Fruit fly (Drosophila melanogaster) whole organism, embryonic: ENCODE data around the gene Mbs.

Experiments
- ATbp ChIP-seq: fragments of 200-800 bp; sonication (Bioruptor generic); optimal IDR thresholded peaks from 2 replicates; lab custom pipeline; 2017; ENCODE audit warnings: missing biosample characterization, mild to moderate bottlenecking, missing genetic modification characterization, missing genetic modification reagents
- Aef1 ChIP-seq: fragments of 200-800 bp; sonication (Bioruptor generic); IDR thresholded peaks from 3 replicates; pipeline ENCODE4 v1.3.6; 2022; ENCODE audit warnings: missing biosample characterization, missing genetic modification characterization
- Blimp-1 ChIP-seq: fragments of 200-800 bp; sonication (Bioruptor generic); optimal IDR thresholded peaks from 3 replicates; lab custom pipeline; 2018; ENCODE audit warnings: missing biosample characterization, missing genetic modification characterization, mild to moderate bottlenecking, moderate library complexity, missing genetic modification reagents
- CG10321 ChIP-seq: fragments of 200-800 bp; sonication (Bioruptor generic); IDR thresholded peaks from 2 replicates; pipeline ENCODE4 v1.3.6; 2022; ENCODE audit warnings: missing biosample characterization, missing genetic modification characterization
- CG10431 ChIP-seq: fragments of 200-800 bp; sonication (Bioruptor generic); optimal IDR thresholded peaks from 3 replicates; lab custom pipeline; 2018; ENCODE audit warnings: missing biosample characterization, mild to moderate bottlenecking, missing genetic modification characterization
- CG11398 ChIP-seq: fragments of 200-800 bp; sonication (Bioruptor generic); optimal IDR thresholded peaks from 2 replicates; lab custom pipeline; 2016; ENCODE audit warnings: missing biosample characterization, missing genetic modification characterization
- CG13894 ChIP-seq: fragments of 200-800 bp; sonication (Bioruptor generic); optimal IDR thresholded peaks from 3 replicates; lab custom pipeline; 2018; ENCODE audit warnings: missing biosample characterization, mild to moderate bottlenecking, missing genetic modification characterization, moderate library complexity
- CG16815 ChIP-seq: fragments of 200-800 bp; sonication (Bioruptor generic); optimal IDR thresholded peaks from 3 replicates; lab custom pipeline; 2017; ENCODE audit warnings: missing biosample characterization, mild to moderate bottlenecking, missing genetic modification characterization
- CG17186 ChIP-seq: fragments of 200-800 bp; sonication (Bioruptor generic); optimal IDR thresholded peaks from 3 replicates; lab custom pipeline; 2017; ENCODE audit warnings: missing biosample characterization, missing genetic modification reagents, missing genetic modification characterization
- CG17385 ChIP-seq: fragments of 200-800 bp; sonication (Bioruptor generic); optimal IDR thresholded peaks from 3 replicates; lab custom pipeline; 2018; ENCODE audit warnings: missing biosample characterization, mild to moderate bottlenecking, missing genetic modification characterization
- CG1792 ChIP-seq: fragments of 200-800 bp; sonication (Bioruptor generic); optimal IDR thresholded peaks from 2 replicates; lab custom pipeline; 2016; ENCODE audit warnings: missing biosample characterization, missing genetic modification characterization
- CG30020 ChIP-seq: fragments of 200-800 bp; optimal IDR thresholded peaks from 2 replicates; lab custom pipeline; 2019; ENCODE audit warnings: missing biosample characterization, mild to moderate bottlenecking, missing genetic modification characterization, moderate library complexity
- CG31224 ChIP-seq: fragments of 200-800 bp; sonication (Bioruptor generic); IDR thresholded peaks from 2 replicates; pipeline ENCODE4 v1.3.6; 2022; ENCODE audit warnings: missing biosample characterization, missing genetic modification characterization
- CG32532 ChIP-seq: fragments of 200-800 bp; sonication (Bioruptor generic); IDR thresholded peaks from 2 replicates; pipeline ENCODE4 v1.3.6; 2022; ENCODE audit warnings: missing biosample characterization, missing genetic modification characterization
- CG4854 ChIP-seq: fragments of 200-800 bp; sonication (Bioruptor generic); optimal IDR thresholded peaks from 2 replicates; lab custom pipeline; 2016; ENCODE audit warnings: missing biosample characterization, missing genetic modification characterization, inconsistent platforms
- CG6689 ChIP-seq: fragments of 200-800 bp; sonication (Bioruptor generic); IDR thresholded peaks from 2 replicates; pipeline ENCODE4 v1.3.6; 2022; ENCODE audit warnings: missing biosample characterization, missing genetic modification characterization
- CG6854 ChIP-seq: fragments of 200-800 bp; sonication (Bioruptor generic); optimal IDR thresholded peaks from 3 replicates; lab custom pipeline; 2017; ENCODE audit warnings: missing biosample characterization, mild to moderate bottlenecking, missing genetic modification characterization
- CG8388 ChIP-seq: fragments of 200-800 bp; sonication (Bioruptor generic); optimal IDR thresholded peaks from 2 replicates; lab custom pipeline; 2019; ENCODE audit warnings: missing biosample characterization, mild to moderate bottlenecking, missing genetic modification characterization, moderate library complexity
- CG9817 ChIP-seq: fragments of 200-800 bp; sonication (Bioruptor generic); optimal IDR thresholded peaks from 2 replicates; lab custom pipeline; 2018; ENCODE audit warnings: missing biosample characterization, mild to moderate bottlenecking, missing genetic modification characterization, moderate library complexity
- D ChIP-seq, 2 experiments: fragments of 200-800 bp in 1 of 2; fragments of >200 bp in 1 of 2; sonication (Bioruptor generic) in 1 of 2; optimal IDR thresholded peaks; 2 replicates in 1 of 2; 3 replicates in 1 of 2; lab custom pipeline; 2017; ENCODE audit warnings: mild to moderate bottlenecking in 1 of 2, missing biosample characterization in 1 of 2, missing genetic modification characterization in 1 of 2, missing genetic modification reagents in 1 of 2
- Dip3 ChIP-seq: fragments of 200-800 bp; sonication (Bioruptor generic); optimal IDR thresholded peaks from 3 replicates; lab custom pipeline; 2016; ENCODE audit warnings: missing biosample characterization, missing genetic modification characterization
- Lpt ChIP-seq: fragments of >200 bp; optimal IDR thresholded peaks from 2 replicates; lab custom pipeline; 2018; ENCODE audit warnings: missing biosample characterization, missing genetic modification characterization
- Neu2 ChIP-seq: fragments of 200-800 bp; sonication (Bioruptor generic); optimal IDR thresholded peaks from 3 replicates; lab custom pipeline; 2016; ENCODE audit warnings: missing biosample characterization, missing genetic modification characterization, borderline replicate concordance
- NfI ChIP-seq: fragments of 200-800 bp; sonication (Bioruptor generic); optimal IDR thresholded peaks from 3 replicates; lab custom pipeline; 2018; ENCODE audit warnings: missing biosample characterization, mild to moderate bottlenecking, missing genetic modification characterization, moderate library complexity
- Ssrp ChIP-seq: fragments of 200-800 bp; sonication (Bioruptor generic); optimal IDR thresholded peaks from 2 replicates; lab custom pipeline; 2018; ENCODE audit warnings: missing biosample characterization, mild to moderate bottlenecking, missing genetic modification characterization, moderate library complexity
- ab ChIP-seq: fragments of 200-800 bp; sonication (Bioruptor generic); optimal IDR thresholded peaks from 2 replicates; lab custom pipeline; 2016; ENCODE audit warnings: missing biosample characterization, missing genetic modification characterization
- al ChIP-seq: fragments of 200-800 bp; sonication (Bioruptor generic); IDR thresholded peaks from 2 replicates; pipeline ENCODE4 v1.3.6; 2022; ENCODE audit warnings: missing biosample characterization, missing genetic modification characterization
- bsh ChIP-seq, 2 experiments: fragments of 200-800 bp; sonication (Bioruptor generic); optimal IDR thresholded peaks; 2 replicates each; lab custom pipeline; 2017 to 2018; ENCODE audit warnings: mild to moderate bottlenecking in 2 of 2, missing biosample characterization in 2 of 2, missing genetic modification characterization in 2 of 2, moderate library complexity in 1 of 2
- btn ChIP-seq: fragments of 200-800 bp; sonication (Bioruptor generic); optimal IDR thresholded peaks from 2 replicates; lab custom pipeline; 2016; ENCODE audit warnings: missing biosample characterization, missing genetic modification characterization
- cg ChIP-seq: fragments of 200-800 bp; sonication (Bioruptor generic); optimal IDR thresholded peaks from 3 replicates; lab custom pipeline; 2019; ENCODE audit warnings: missing biosample characterization, mild to moderate bottlenecking, missing genetic modification characterization, moderate library complexity
- crc ChIP-seq: fragments of 200-800 bp; sonication (Bioruptor generic); optimal IDR thresholded peaks from 2 replicates; lab custom pipeline; 2016; ENCODE audit warnings: missing biosample characterization, missing genetic modification characterization
- dmrt11E ChIP-seq: fragments of 200-800 bp; sonication (Bioruptor generic); optimal IDR thresholded peaks from 3 replicates; lab custom pipeline; 2018; ENCODE audit warnings: missing biosample characterization, mild to moderate bottlenecking, missing genetic modification characterization, moderate library complexity
- dmrt99B ChIP-seq: fragments of 200-800 bp; sonication (Bioruptor generic); optimal IDR thresholded peaks from 2 replicates; lab custom pipeline; 2018; ENCODE audit warnings: missing biosample characterization, mild to moderate bottlenecking, missing genetic modification characterization, moderate library complexity
- emc ChIP-seq: fragments of 200-800 bp; sonication (Bioruptor generic); optimal IDR thresholded peaks from 2 replicates; lab custom pipeline; 2016; ENCODE audit warnings: missing biosample characterization, missing genetic modification characterization
- fd64A ChIP-seq: fragments of 200-800 bp; sonication (Bioruptor generic); optimal IDR thresholded peaks from 3 replicates; lab custom pipeline; 2018; ENCODE audit warnings: missing biosample characterization, mild to moderate bottlenecking, missing genetic modification characterization
- gem ChIP-seq: fragments of 200-800 bp; sonication (Bioruptor generic); optimal IDR thresholded peaks from 2 replicates; lab custom pipeline; 2019; ENCODE audit warnings: missing biosample characterization, mild to moderate bottlenecking, missing genetic modification characterization, moderate library complexity
- gfzf ChIP-seq: fragments of 200-800 bp; sonication (Bioruptor generic); optimal IDR thresholded peaks from 2 replicates; lab custom pipeline; 2016; ENCODE audit warnings: missing biosample characterization, mild to moderate bottlenecking, missing genetic modification characterization, moderate library complexity
- grn ChIP-seq: fragments of 200-800 bp; sonication (Bioruptor generic); optimal IDR thresholded peaks from 3 replicates; lab custom pipeline; 2017; ENCODE audit warnings: missing biosample characterization, missing genetic modification characterization
- gsb ChIP-seq: fragments of 200-800 bp; sonication (Bioruptor generic); IDR thresholded peaks from 2 replicates; pipeline ENCODE4 v1.3.6; 2022; ENCODE audit warnings: missing biosample characterization, missing genetic modification characterization
- gsb-n ChIP-seq: fragments of 200-800 bp; sonication (Bioruptor generic); optimal IDR thresholded peaks from 3 replicates; lab custom pipeline; 2018; ENCODE audit warnings: missing biosample characterization, mild to moderate bottlenecking, missing genetic modification characterization
- h ChIP-seq: fragments of >200 bp; optimal IDR thresholded peaks from 2 replicates; lab custom pipeline; 2017
- hb ChIP-seq: fragments of 200-800 bp; sonication (Bioruptor generic); IDR thresholded peaks from 3 replicates; pipeline ENCODE4 v1.3.6; 2022; ENCODE audit warnings: missing biosample characterization, missing genetic modification characterization; ENCODE audit not compliant: partially characterized antibody
- kah ChIP-seq: fragments of 200-800 bp; sonication (Bioruptor generic); optimal IDR thresholded peaks from 2 replicates; lab custom pipeline; 2018; ENCODE audit warnings: missing biosample characterization, mild to moderate bottlenecking, missing genetic modification characterization
- luna ChIP-seq: fragments of 200-800 bp; sonication (Bioruptor generic); optimal IDR thresholded peaks from 2 replicates; lab custom pipeline; 2016; ENCODE audit warnings: missing biosample characterization, missing genetic modification characterization
- org-1 ChIP-seq: fragments of 200-800 bp; sonication (Bioruptor generic); optimal IDR thresholded peaks from 2 replicates; lab custom pipeline; 2017; ENCODE audit warnings: missing biosample characterization, missing genetic modification characterization
- ranshi ChIP-seq: fragments of 200-800 bp; sonication (Bioruptor generic); IDR thresholded peaks from 2 replicates; pipeline ENCODE4 v1.3.6; 2022; ENCODE audit warnings: missing biosample characterization, missing genetic modification characterization
- salm ChIP-seq: fragments of 200-800 bp; sonication (Bioruptor generic); optimal IDR thresholded peaks from 2 replicates; lab custom pipeline; 2018; ENCODE audit warnings: missing biosample characterization, mild to moderate bottlenecking, missing genetic modification characterization
- sqz ChIP-seq: fragments of 200-800 bp; sonication (Bioruptor generic); optimal IDR thresholded peaks from 3 replicates; lab custom pipeline; 2018; ENCODE audit warnings: missing biosample characterization, mild to moderate bottlenecking, missing genetic modification characterization
- usp ChIP-seq: fragments of >200 bp; optimal IDR thresholded peaks from 2 replicates; lab custom pipeline; 2017; ENCODE audit warnings: missing biosample characterization, missing genetic modification characterization
- zen ChIP-seq: fragments of 200-800 bp; sonication (Bioruptor generic); optimal IDR thresholded peaks from 3 replicates; lab custom pipeline; 2018; ENCODE audit warnings: missing biosample characterization, mild to moderate bottlenecking, missing genetic modification characterization, moderate library complexity

Gene Mbs

dm6 chr3L:16128481-16128972 is 76.8 kb downstream of the Mbs start, which contains the start of gene Pgm1 (continued):
- TF ChIP-seq D (optimal IDR thresholded peaks at IDR 0.05; lab: Kevin White, UChicago): no peak
- peak; percentile 74 for TF ChIP-seq D (GFP tag; optimal IDR thresholded peaks at IDR 0.05; lab: Kevin White, UChicago)
- peak; percentile 80 for TF ChIP-seq CG9817 (tag; lab: Kevin White, UChicago)
- peak; percentile 84 for TF ChIP-seq Dip3 (GFP tag; lab: Kevin White, UChicago)
- no peak for TF ChIP-seq hb (GFP tag; lab: Robert Waterston, UW)
- peak; percentile 61 for TF ChIP-seq emc
- TF ChIP-seq zen (tag; lab: Kevin White, UChicago): peak; percentile 75
- TF ChIP-seq ranshi (GFP tag; lab: Robert Waterston, UW): peak; percentile 66; the same call in 1 of the 2 replicates
- TF ChIP-seq btn (GFP tag; lab: Kevin White, UChicago): peak; percentile 70
- peak; percentile 69 for TF ChIP-seq dmrt11E
- peak; percentile 96 for TF ChIP-seq grn (GFP tag; lab: Kevin White, UChicago)
- TF ChIP-seq ab (GFP tag; lab: Kevin White, UChicago): peak; percentile 79
- TF ChIP-seq al: peak; percentile 66
- TF ChIP-seq CG32532: peak; percentile 77
- TF ChIP-seq CG8388 (GFP tag; lab: Kevin White, UChicago): peak; percentile 64
- TF ChIP-seq cg: no peak
- no peak for TF ChIP-seq usp
- no peak for TF ChIP-seq CG13894 (tag; lab: Kevin White, UChicago)
- TF ChIP-seq h: no peak
- no peak for TF ChIP-seq CG30020 (tag; lab: Kevin White, UChicago)
- peak; percentile 71 for TF ChIP-seq ATbp (GFP tag; lab: Kevin White, UChicago)
- TF ChIP-seq gsb-n (tag; lab: Kevin White, UChicago): no peak
- TF ChIP-seq CG4854 (GFP tag; lab: Kevin White, UChicago): peak; percentile 72
- TF ChIP-seq Aef1 (GFP tag; lab: Robert Waterston, UW): peak; percentile 70
- TF ChIP-seq salm (tag; lab: Kevin White, UChicago): peak; percentile 63
- no peak for TF ChIP-seq NfI (GFP tag; lab: Kevin White, UChicago)
- TF ChIP-seq sqz: no peak
- TF ChIP-seq CG17186 (GFP tag; lab: Kevin White, UChicago): peak; percentile 46
- TF ChIP-seq CG6854 (GFP tag; lab: Kevin White, UChicago): peak; percentile 72
- TF ChIP-seq gem (tag; lab: Kevin White, UChicago): no peak
- TF ChIP-seq CG17385: peak; percentile 68
- peak; percentile 87 for TF ChIP-seq CG11398 (GFP tag; lab: Kevin White, UChicago)
- peak; percentile 67 for TF ChIP-seq CG31224 (GFP tag; lab: Robert Waterston, UW)
- TF ChIP-seq kah: peak; percentile 50
- TF ChIP-seq CG6689: peak; percentile 59
- no peak for TF ChIP-seq gfzf (GFP tag; lab: Kevin White, UChicago)
- TF ChIP-seq Blimp-1 (GFP tag; lab: Kevin White, UChicago): no peak
- TF ChIP-seq Ssrp (tag; lab: Kevin White, UChicago): peak; percentile 65
- no peak for TF ChIP-seq CG10321 (GFP tag; lab: Robert Waterston, UW)
- peak; percentile 89 for TF ChIP-seq luna
- peak in 1 of 2 experiments; percentile 81 for TF ChIP-seq bsh (GFP tag; optimal IDR thresholded peaks at IDR 0.05; lab: Kevin White, UChicago)
- no peak for TF ChIP-seq dmrt99B (tag; lab: Kevin White, UChicago)
- TF ChIP-seq crc (GFP tag; lab: Kevin White, UChicago): peak; percentile 85
- no peak for TF ChIP-seq CG10431
- TF ChIP-seq CG1792 (GFP tag; lab: Kevin White, UChicago): peak; percentile 83
- peak; percentile 69 for TF ChIP-seq fd64A
- TF ChIP-seq Neu2 (GFP tag; lab: Kevin White, UChicago): peak; percentile 73
- peak; percentile 81 for TF ChIP-seq org-1 (GFP tag; lab: Kevin White, UChicago)
- TF ChIP-seq Lpt (GFP tag; lab: Kevin White, UChicago): no peak
- TF ChIP-seq gsb: peak; percentile 50; the same call in 1 of the 2 replicates
- TF ChIP-seq CG16815 (GFP tag; lab: Kevin White, UChicago): peak; percentile 70
